Fruit fly (Drosophila melanogaster): ENCODE data around the gene CG12268.

CG12268 gene

dm6 chr3R:23958091-23958838, 10.0 kb upstream of the CG12268 start, which contains the start of the genes GluProRS and AP-1sigma (continued):
- TF ChIP-seq wek (GFP tag; optimal IDR thresholded peaks at IDR 0.05) = no peak
- TF ChIP-seq CG17612 (GFP tag; IDR thresholded peaks at IDR 0.05) = peak; percentile 84
- peak; percentile 94 for TF ChIP-seq tin (GFP tag; optimal IDR thresholded peaks at IDR 0.05)
- peak; percentile 93 for TF ChIP-seq danr (GFP tag; IDR thresholded peaks at IDR 0.05)
- peak in 1 of 2 experiments; percentile 3 for TF ChIP-seq eve (GFP tag; optimal IDR thresholded peaks at IDR 0.05)
- TF ChIP-seq H2.0 (GFP tag; IDR thresholded peaks at IDR 0.05) = peak; percentile 97
- peak; percentile 92 for TF ChIP-seq HmgZ (tag; optimal IDR thresholded peaks at IDR 0.05)
- peak; percentile 77 to 92 for TF ChIP-seq Pdp1 (GFP tag; optimal IDR thresholded peaks at IDR 0.05)
- TF ChIP-seq CG42726 (GFP tag; IDR thresholded peaks at IDR 0.05; ENCODE audit: partially characterized antibody) = peak; percentile 91
- TF ChIP-seq usp (GFP tag; optimal IDR thresholded peaks at IDR 0.05) = no peak
- TF ChIP-seq hth (optimal IDR thresholded peaks at IDR 0.05) = no peak
- peak; percentile 92 for TF ChIP-seq croc (GFP tag; conservative IDR thresholded peaks at IDR 0.05)
- TF ChIP-seq CG2678 (tag; optimal IDR thresholded peaks at IDR 0.05) = peak; percentile 89
- peak; percentile 76 for TF ChIP-seq Bteb2 (GFP tag; optimal IDR thresholded peaks at IDR 0.05)
- peak; percentile 94 for TF ChIP-seq CG1602 (GFP tag; optimal IDR thresholded peaks at IDR 0.05)
- TF ChIP-seq Xrp1 (GFP tag; IDR thresholded peaks at IDR 0.05) = peak; percentile 96
- TF ChIP-seq sim (GFP tag; IDR thresholded peaks at IDR 0.05) = peak; percentile 87
- 0 out of 3 replicates have a peak, but pooled peaks have one; percentile 53 for TF ChIP-seq z (GFP tag; IDR thresholded peaks at IDR 0.05)
- peak; percentile 58 for TF ChIP-seq exex (tag; optimal IDR thresholded peaks at IDR 0.05)
- TF ChIP-seq mam (GFP tag; optimal IDR thresholded peaks at IDR 0.05) = peak; percentile 90
- TF ChIP-seq CG2120 (GFP tag; optimal IDR thresholded peaks at IDR 0.05) = peak; percentile 94
- TF ChIP-seq psq (GFP tag; optimal IDR thresholded peaks at IDR 0.05) = peak; percentile 68
- TF ChIP-seq HLH4C (GFP tag; IDR thresholded peaks at IDR 0.05; ENCODE audit: partially characterized antibody) = peak; percentile 90
- no peak for TF ChIP-seq prd (optimal IDR thresholded peaks at IDR 0.05)
- peak; percentile 98 for TF ChIP-seq prd (GFP tag; IDR thresholded peaks at IDR 0.05)
- no peak for TF ChIP-seq sd (tag; optimal IDR thresholded peaks at IDR 0.05)
- peak; percentile 53 for TF ChIP-seq CG10565 (GFP tag; optimal IDR thresholded peaks at IDR 0.05)
- peak; percentile 58 for TF ChIP-seq NK7.1 (GFP tag; optimal IDR thresholded peaks at IDR 0.05)
- no peak for TF ChIP-seq zf30C (GFP tag; optimal IDR thresholded peaks at IDR 0.05)
- TF ChIP-seq schlank (tag; optimal IDR thresholded peaks at IDR 0.05) = peak; percentile 59
- peak; percentile 85 for TF ChIP-seq CG4328 (GFP tag; optimal IDR thresholded peaks at IDR 0.05)
- peak; percentile 94 for TF ChIP-seq CG9817 (tag; optimal IDR thresholded peaks at IDR 0.05)
- peak; percentile 97 for TF ChIP-seq sens (GFP tag)
- peak; percentile 97 for TF ChIP-seq sisA (GFP tag; IDR thresholded peaks at IDR 0.05)
- TF ChIP-seq ash1 (GFP tag; optimal IDR thresholded peaks at IDR 0.05) = peak; percentile 59
- TF ChIP-seq yki (optimal IDR thresholded peaks at IDR 0.05) = peak; percentile 91
- peak; percentile 91 for TF ChIP-seq inv (GFP tag; IDR thresholded peaks at IDR 0.05; ENCODE audit: partially characterized antibody)
- TF ChIP-seq emc (GFP tag; optimal IDR thresholded peaks at IDR 0.05) = peak; percentile 77
- TF ChIP-seq ac (GFP tag; optimal IDR thresholded peaks at IDR 0.05) = peak; percentile 38
- peak; percentile 60 for TF ChIP-seq Side (GFP tag; optimal IDR thresholded peaks at IDR 0.05)
- peak; percentile 48 for TF ChIP-seq CG15073 (GFP tag; optimal IDR thresholded peaks at IDR 0.05)
- TF ChIP-seq D (optimal IDR thresholded peaks at IDR 0.05) = no peak
- peak; percentile 75 for TF ChIP-seq D (GFP tag; optimal IDR thresholded peaks at IDR 0.05)
- peak; percentile 93 for TF ChIP-seq Bgb (GFP tag; IDR thresholded peaks at IDR 0.05; ENCODE audit: partially characterized antibody)
- TF ChIP-seq CG4820 (GFP tag; optimal IDR thresholded peaks at IDR 0.05) = peak; percentile 92
- peak; percentile 92 for TF ChIP-seq Abd-B (GFP tag; optimal IDR thresholded peaks at IDR 0.05)
- peak; percentile 84 for TF ChIP-seq fd3F (GFP tag; optimal IDR thresholded peaks at IDR 0.05)
- peak; percentile 97 for TF ChIP-seq HLH3B (GFP tag; IDR thresholded peaks at IDR 0.05)
- TF ChIP-seq CG3838 (GFP tag; optimal IDR thresholded peaks at IDR 0.05) = peak; percentile 77
- peak; percentile 90 for TF ChIP-seq CG14050 (GFP tag; IDR thresholded peaks at IDR 0.05)
- TF ChIP-seq BEAF-32 (GFP tag; optimal IDR thresholded peaks at IDR 0.05) = peak; percentile 94

Data from whole organism, embryonic.